Fruit fly (Drosophila melanogaster) whole organism, prepupa: Measurements from ENCODE around the gene CG14963.

Experiments used
- CG34406 ChIP-seq: fragments of 200-800 bp; sonication (Bioruptor generic); optimal IDR thresholded peaks from 3 replicates; lab custom pipeline; 2016; ENCODE audit warnings: missing biosample characterization, missing genetic modification characterization
- CG4318 ChIP-seq: fragments of 200-800 bp; sonication (Bioruptor generic); optimal IDR thresholded peaks from 3 replicates; lab custom pipeline; 2017; ENCODE audit warnings: missing biosample characterization, mild to moderate bottlenecking, missing genetic modification characterization
- CG9139 ChIP-seq: fragments of 200-800 bp; sonication (Bioruptor generic); optimal IDR thresholded peaks from 3 replicates; lab custom pipeline; 2017; ENCODE audit warnings: missing biosample characterization, mild to moderate bottlenecking, missing genetic modification characterization
- Gug ChIP-seq: fragments of 200-800 bp; sonication (Bioruptor generic); IDR thresholded peaks from 2 replicates; pipeline ENCODE4 v1.3.6; 2022; ENCODE audit warnings: missing biosample characterization, missing genetic modification characterization
- OdsH ChIP-seq: fragments of 200-800 bp; sonication (Bioruptor generic); optimal IDR thresholded peaks from 3 replicates; lab custom pipeline; 2016; ENCODE audit warnings: missing biosample characterization, missing genetic modification characterization
- topi ChIP-seq: fragments of 200-800 bp; sonication (Bioruptor generic); optimal IDR thresholded peaks from 3 replicates; lab custom pipeline; 2016; ENCODE audit warnings: missing biosample characterization, missing genetic modification characterization

DNA sequence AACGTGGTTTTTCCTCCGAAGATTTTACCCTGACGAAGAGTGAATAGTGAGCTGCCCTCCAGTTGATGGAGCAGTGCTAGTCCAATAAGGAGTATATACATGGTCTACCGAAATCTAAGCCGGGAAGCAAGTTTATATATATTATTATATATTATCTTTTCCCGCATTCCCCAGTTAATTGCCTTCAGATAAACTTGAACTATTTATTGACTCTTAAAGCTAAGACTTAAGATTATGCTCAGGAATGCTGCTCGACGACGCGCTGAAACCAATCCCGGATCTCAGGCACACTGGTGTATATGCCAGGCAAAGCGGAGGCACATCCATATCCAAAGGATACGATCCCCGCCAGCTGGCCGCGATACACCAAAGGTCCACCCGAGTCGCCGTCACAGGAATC lies 33.0 kb upstream of the CG14963 start, which contains the start of gene CG32277:
- TF ChIP-seq CG4318 (no peak), topi (GFP tag; lab: Kevin White, UChicago) (no peak), Gug (GFP tag; lab: Robert Waterston, UW) (no peak), OdsH (GFP tag; lab: Kevin White, UChicago) (no peak), CG34406 (GFP tag; lab: Kevin White, UChicago) (no peak), CG9139 (GFP tag; lab: Kevin White, UChicago) (no peak)
